Worm (Caenorhabditis elegans) whole organism, L1 larva: Measurements from ENCODE around the gene F46H5.2.

Experiments
- C04F5.9 ChIP-seq: sonication (generic microtip); optimal IDR thresholded peaks from 2 replicates; lab custom pipeline; 2016; ENCODE audit warnings: missing genetic modification characterization, missing compliant biosample characterization
- Y116A8C.19 ChIP-seq: sonication (generic microtip); optimal IDR thresholded peaks from 2 replicates; lab custom pipeline; 2016; ENCODE audit warnings: missing compliant biosample characterization, missing genetic modification characterization, borderline replicate concordance
- ceh-82 ChIP-seq, 3 experiments: fragments of 150-350 bp in 1 of 3; sonication (generic microtip) in 2 of 3; optimal IDR thresholded peaks; 2 replicates each; lab custom pipeline; 2014 to 2017; ENCODE audit warnings: missing biosample characterization in 3 of 3, missing genetic modification characterization in 3 of 3
- isw-1 ChIP-seq: fragments of 200-800 bp; sonication (Bioruptor generic); IDR thresholded peaks from 2 replicates; pipeline ENCODE4 v1.3.6; 2022; ENCODE audit warnings: missing genetic modification characterization, missing compliant biosample characterization
- lin-13 ChIP-seq: fragments of 150-350 bp; optimal IDR thresholded peaks from 2 replicates; lab custom pipeline; 2014; ENCODE audit warnings: missing biosample characterization, missing genetic modification reagents, missing genetic modification characterization
- lsy-2 ChIP-seq, 2 experiments: fragments of 150-350 bp; optimal IDR thresholded peaks; 2 replicates each; lab custom pipeline; 2014; ENCODE audit warnings: missing biosample characterization in 2 of 2, missing genetic modification characterization in 2 of 2
- mep-1 ChIP-seq: fragments of 150-350 bp; optimal IDR thresholded peaks from 2 replicates; lab custom pipeline; 2014; ENCODE audit warnings: missing biosample characterization, missing genetic modification characterization
- nhr-76 ChIP-seq: sonication (generic microtip); optimal IDR thresholded peaks from 2 replicates; lab custom pipeline; 2017; ENCODE audit warnings: missing biosample characterization, missing genetic modification characterization
- pag-3 ChIP-seq: sonication (generic microtip); optimal IDR thresholded peaks from 2 replicates; lab custom pipeline; 2017; ENCODE audit warnings: missing genetic modification characterization, mild to moderate bottlenecking, missing compliant biosample characterization, antibody characterized with exemption, borderline replicate concordance; ENCODE audit not compliant: insufficient read depth
- rnt-1 ChIP-seq: sonication (generic microtip); optimal IDR thresholded peaks from 2 replicates; lab custom pipeline; 2016; ENCODE audit warnings: mild to moderate bottlenecking, missing genetic modification characterization, moderate library complexity, missing compliant biosample characterization
- tbx-2 ChIP-seq: sonication (generic microtip); optimal IDR thresholded peaks from 2 replicates; lab custom pipeline; 2016; ENCODE audit warnings: missing genetic modification characterization, missing compliant biosample characterization

DNA sequence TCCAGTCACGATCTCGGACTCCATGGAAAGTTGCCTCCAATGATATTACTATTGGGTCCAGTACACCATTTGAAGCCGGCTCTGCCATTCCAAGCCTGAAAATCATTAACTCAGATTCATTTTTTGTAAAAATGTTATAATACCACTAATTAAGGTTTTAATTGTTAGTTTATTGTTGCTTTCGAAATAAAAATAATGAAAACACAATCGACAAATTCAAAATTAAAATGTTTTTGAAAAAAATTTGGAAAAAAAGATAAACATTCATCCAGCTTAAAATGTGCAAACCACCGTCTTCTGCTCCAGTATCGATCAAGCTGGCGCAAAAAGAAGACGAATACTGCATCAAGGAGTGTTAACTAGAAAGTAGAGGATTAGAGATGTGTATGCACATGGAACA is 8.6 kb upstream of the F46H5.2 start, which contains the start of gene F46H5.5:
- TF ChIP-seq C04F5.9 (tag; lab: Kevin White, UChicago) (no peak), mep-1 (tag; lab: Kevin White, UChicago) (no peak), rnt-1 (tag; lab: Kevin White, UChicago) (no peak), ceh-82 (tag; optimal IDR thresholded peaks at IDR 0.05; lab: Kevin White, UChicago) (no peak), pag-3 (tag; lab: Kevin White, UChicago) (no peak), lsy-2 (tag; optimal IDR thresholded peaks at IDR 0.05; lab: Kevin White, UChicago) (peak in 1 of 2 experiments; percentile 21), isw-1 (GFP tag; lab: Robert Waterston, UW) (no peak), tbx-2 (tag; lab: Kevin White, UChicago) (no peak), lin-13 (no peak), Y116A8C.19 (tag; lab: Kevin White, UChicago) (no peak), nhr-76 (tag; lab: Kevin White, UChicago) (no peak)
